Worm (Caenorhabditis elegans): ENCODE data around the gene psr-1.

psr-1 gene

ce11 chrIV:4686291-4686830 is 33.3 kb downstream of the psr-1 start:
- TF ChIP-seq nfya-1 (tag; optimal IDR thresholded peaks at IDR 0.05) = peak; percentile 80
- TF ChIP-seq nhr-232 (tag; optimal IDR thresholded peaks at IDR 0.05) = no peak

- TF ChIP-seq elt-4 (tag; optimal IDR thresholded peaks at IDR 0.05) = peak; percentile 45
- no peak for TF ChIP-seq unc-42 (tag; optimal IDR thresholded peaks at IDR 0.05)
- peak; percentile 46 for TF ChIP-seq rnt-1 (tag; optimal IDR thresholded peaks at IDR 0.05)
These were observed 33.8 kb downstream of the psr-1 start for ce11 chrIV:4686898-4687297.

DNA sequence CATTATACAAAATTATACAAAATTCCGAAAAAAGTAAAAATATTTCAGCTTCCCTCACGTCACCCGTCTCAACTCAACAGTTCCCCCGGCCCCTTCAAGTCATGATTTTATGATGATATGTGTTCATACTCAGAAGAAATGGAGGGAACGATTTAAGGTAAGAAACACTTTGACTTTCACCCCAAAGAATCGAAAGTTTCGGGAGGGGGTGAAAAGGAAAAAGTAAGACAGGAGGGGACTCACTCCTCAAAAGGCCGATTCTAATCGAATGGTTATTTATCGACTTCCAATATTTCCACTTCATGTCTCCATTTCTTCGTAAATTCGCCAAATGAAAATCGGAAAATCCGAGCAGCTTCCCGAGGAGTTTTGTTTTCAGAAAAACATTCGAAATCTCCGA is 35.2 kb downstream of the psr-1 start, which contains the start of gene bus-4:
bus-4 (plus strand) TSS at position 49 of the 400 bp plus-strand sequence.
- TF ChIP-seq ceh-31 (tag; optimal IDR thresholded peaks at IDR 0.05) (no peak), K09A11.1 (tag; optimal IDR thresholded peaks at IDR 0.05; ENCODE audit: insufficient read depth) (no peak), ceh-9 (tag; optimal IDR thresholded peaks at IDR 0.05) (no peak), npax-4 (tag; optimal IDR thresholded peaks at IDR 0.05) (no peak), lin-11 (tag; optimal IDR thresholded peaks at IDR 0.05) (no peak), sox-2 (GFP tag; IDR thresholded peaks at IDR 0.05) (no peak)

- no peak for TF ChIP-seq unc-55 (GFP tag; optimal IDR thresholded peaks at IDR 0.05)
- TF ChIP-seq hlh-30 (tag; optimal IDR thresholded peaks at IDR 0.05; ENCODE audit: insufficient read depth) = no peak
- TF ChIP-seq pat-9 (tag; optimal IDR thresholded peaks at IDR 0.05) = no peak
- TF ChIP-seq nhr-232 (tag; optimal IDR thresholded peaks at IDR 0.05) = no peak
- no peak for TF ChIP-seq pha-4 (tag; optimal IDR thresholded peaks at IDR 0.05)
- TF ChIP-seq Y22D7AL.16 (tag; optimal IDR thresholded peaks at IDR 0.05) = no peak
These were observed 39.4 kb downstream of the psr-1 start, which contains the start of gene spe-51 for ce11 chrIV:4692463-4692862. Gene spe-51, plus strand, starts transcription at chrIV:4692763.

DNA sequence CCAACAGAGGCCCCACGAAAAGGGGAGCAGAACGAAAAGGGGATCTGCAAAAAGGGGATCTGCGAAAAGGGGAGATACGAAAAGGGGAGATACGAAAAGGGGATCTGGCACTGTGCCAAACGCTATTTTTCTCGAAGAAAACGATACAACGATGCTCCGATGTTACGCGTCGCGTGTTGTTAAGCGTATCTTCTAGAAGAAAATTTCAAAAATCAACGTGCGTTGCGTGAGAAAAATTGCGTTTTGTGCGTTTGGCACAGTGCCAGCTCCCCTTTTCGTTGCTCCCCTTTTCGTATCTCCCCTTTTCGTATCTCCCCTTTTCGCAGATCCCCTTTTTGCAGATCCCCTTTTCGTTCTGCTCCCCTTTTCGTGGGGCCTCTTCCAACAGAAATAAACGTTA is 49.0 kb downstream of the psr-1 start:
- TF ChIP-seq F13H6.1 (tag; optimal IDR thresholded peaks at IDR 0.05) (peak; percentile 51), tbx-7 (tag; optimal IDR thresholded peaks at IDR 0.05) (peak; percentile 12), tbx-2 (tag; optimal IDR thresholded peaks at IDR 0.05) (peak; percentile 51), ceh-19 (GFP tag; optimal IDR thresholded peaks at IDR 0.05) (peak; percentile 11), ref-2 (tag; optimal IDR thresholded peaks at IDR 0.05) (peak; percentile 59), dmd-4 (tag; optimal IDR thresholded peaks at IDR 0.05; ENCODE audit: borderline replicate concordance) (peak; percentile 59), ceh-2 (tag; optimal IDR thresholded peaks at IDR 0.05) (peak; percentile 51), ceh-14 (tag; optimal IDR thresholded peaks at IDR 0.05) (peak; percentile 77), fax-1 (tag; optimal IDR thresholded peaks at IDR 0.05) (peak; percentile 55), lim-6 (tag; optimal IDR thresholded peaks at IDR 0.05) (peak; percentile 49), ceh-34 (tag; optimal IDR thresholded peaks at IDR 0.05) (peak; percentile 16), rnt-1 (tag; optimal IDR thresholded peaks at IDR 0.05) (peak; percentile 25), zip-5 (tag; optimal IDR thresholded peaks at IDR 0.05) (peak; percentile 45), elt-2 (tag; optimal IDR thresholded peaks at IDR 0.05) (peak; percentile 26), ceh-31 (tag; optimal IDR thresholded peaks at IDR 0.05) (peak; percentile 86), ets-4 (tag; optimal IDR thresholded peaks at IDR 0.05) (peak; percentile 60), C08G9.2 (tag; optimal IDR thresholded peaks at IDR 0.05) (peak; percentile 73)

ce11 chrIV:4703911-4704310 is 50.8 kb downstream of the psr-1 start, which contains the start of gene ogdh-1:
Gene ogdh-1, minus strand, starts transcription at chrIV:4704011.
- TF ChIP-seq ceh-30 (tag; optimal IDR thresholded peaks at IDR 0.05) (no peak), sox-2 (GFP tag; IDR thresholded peaks at IDR 0.05) (no peak), ceh-2 (tag; optimal IDR thresholded peaks at IDR 0.05) (no peak)

Data from whole organism, late embryonic.